Worm (Caenorhabditis elegans) whole organism, L3 larva: ENCODE results near the gene fkh-2.

Experiments used
- aly-2 ChIP-seq: fragments of 150-350 bp; optimal IDR thresholded peaks from 2 replicates; lab custom pipeline; 2014; ENCODE audit warnings: missing biosample characterization, missing genetic modification characterization
- ama-1 ChIP-seq: fragments of 150-350 bp; optimal IDR thresholded peaks from 2 replicates; lab custom pipeline; 2018
- ceh-28 ChIP-seq: fragments of 150-350 bp; optimal IDR thresholded peaks from 2 replicates; lab custom pipeline; 2014; ENCODE audit warnings: missing biosample characterization, missing genetic modification reagents, missing genetic modification characterization
- ceh-82 ChIP-seq: fragments of 150-350 bp; optimal IDR thresholded peaks from 2 replicates; lab custom pipeline; 2014; ENCODE audit warnings: missing biosample characterization, missing genetic modification characterization
- ceh-9 ChIP-seq: sonication (generic microtip); optimal IDR thresholded peaks from 2 replicates; lab custom pipeline; 2018; ENCODE audit warnings: missing biosample characterization, missing genetic modification characterization
- daf-12 ChIP-seq: fragments of 150-350 bp; optimal IDR thresholded peaks from 2 replicates; lab custom pipeline; 2014; ENCODE audit warnings: missing biosample characterization, missing genetic modification reagents, missing genetic modification characterization
- egl-27 ChIP-seq: sonication (generic microtip); optimal IDR thresholded peaks from 4 replicates; lab custom pipeline; 2017; ENCODE audit warnings: missing biosample characterization, missing genetic modification reagents, missing genetic modification characterization
- egl-5 ChIP-seq: fragments of 150-350 bp; optimal IDR thresholded peaks from 2 replicates; lab custom pipeline; 2017; ENCODE audit warnings: missing biosample characterization, missing genetic modification reagents, missing genetic modification characterization, inconsistent platforms
- elt-1 ChIP-seq: fragments of 150-350 bp; optimal IDR thresholded peaks from 2 replicates; lab custom pipeline; 2014; ENCODE audit warnings: missing biosample characterization, missing genetic modification characterization
- elt-3 ChIP-seq, 3 experiments: fragments of 150-350 bp in 1 of 3; sonication (generic microtip) in 2 of 3; optimal IDR thresholded peaks; 2 replicates in 2 of 3; 4 replicates in 1 of 3; lab custom pipeline; 2014 to 2017; ENCODE audit warnings: missing biosample characterization in 3 of 3, missing genetic modification characterization in 3 of 3
- fkh-10 ChIP-seq: sonication (generic microtip); optimal IDR thresholded peaks from 2 replicates; lab custom pipeline; 2017; ENCODE audit warnings: missing biosample characterization, missing genetic modification reagents, missing genetic modification characterization
- fos-1 ChIP-seq: fragments of 150-350 bp; optimal IDR thresholded peaks from 2 replicates; lab custom pipeline; 2014; ENCODE audit warnings: missing biosample characterization, missing genetic modification characterization
- hmg-11 ChIP-seq: sonication (generic microtip); optimal IDR thresholded peaks from 2 replicates; lab custom pipeline; 2016; ENCODE audit warnings: missing genetic modification characterization, missing compliant biosample characterization
- jun-1 ChIP-seq: fragments of 150-350 bp; optimal IDR thresholded peaks from 2 replicates; lab custom pipeline; 2014; ENCODE audit warnings: missing biosample characterization, missing genetic modification reagents, missing genetic modification characterization
- lin-15B ChIP-seq: fragments of 150-350 bp; optimal IDR thresholded peaks from 2 replicates; lab custom pipeline; 2014; ENCODE audit warnings: missing biosample characterization, missing genetic modification characterization
- lin-39 ChIP-seq: fragments of 150-350 bp; optimal IDR thresholded peaks from 2 replicates; lab custom pipeline; 2018; ENCODE audit warnings: missing biosample characterization, missing genetic modification reagents, missing genetic modification characterization
- lsy-12 ChIP-seq: sonication (generic microtip); optimal IDR thresholded peaks from 2 replicates; lab custom pipeline; 2016; ENCODE audit warnings: mild to moderate bottlenecking, missing genetic modification characterization, missing compliant biosample characterization
- mml-1 ChIP-seq: fragments of 150-350 bp; sonication (generic microtip); optimal IDR thresholded peaks from 3 replicates; lab custom pipeline; 2014; ENCODE audit warnings: missing biosample characterization, missing genetic modification characterization
- nfya-1 ChIP-seq: sonication (generic microtip); optimal IDR thresholded peaks from 2 replicates; lab custom pipeline; 2017; ENCODE audit warnings: missing genetic modification characterization, mild to moderate bottlenecking, missing compliant biosample characterization, antibody characterized with exemption, moderate library complexity; ENCODE audit not compliant: insufficient read depth
- nhr-11 ChIP-seq: fragments of 150-350 bp; optimal IDR thresholded peaks from 2 replicates; lab custom pipeline; 2014; ENCODE audit warnings: missing biosample characterization, missing genetic modification characterization
- nhr-12 ChIP-seq: fragments of 150-350 bp; optimal IDR thresholded peaks from 2 replicates; lab custom pipeline; 2014; ENCODE audit warnings: missing biosample characterization, missing genetic modification characterization
- nhr-23 ChIP-seq: fragments of 150-350 bp; optimal IDR thresholded peaks from 2 replicates; lab custom pipeline; 2014; ENCODE audit warnings: missing biosample characterization, missing genetic modification reagents, missing genetic modification characterization
- nhr-25 ChIP-seq: sonication (generic microtip); optimal IDR thresholded peaks from 2 replicates; lab custom pipeline; 2017; ENCODE audit warnings: missing biosample characterization, missing genetic modification characterization
- nhr-28 ChIP-seq: fragments of 150-350 bp; optimal IDR thresholded peaks from 2 replicates; lab custom pipeline; 2014; ENCODE audit warnings: missing biosample characterization, missing genetic modification characterization
- nhr-43 ChIP-seq: sonication (generic microtip); optimal IDR thresholded peaks from 2 replicates; lab custom pipeline; 2016; ENCODE audit warnings: mild to moderate bottlenecking, missing genetic modification characterization, missing compliant biosample characterization; ENCODE audit not compliant: poor library complexity, severe bottlenecking
- nhr-67 ChIP-seq: fragments of 150-350 bp; optimal IDR thresholded peaks from 2 replicates; lab custom pipeline; 2014; ENCODE audit warnings: missing biosample characterization, missing genetic modification characterization
- nhr-76 ChIP-seq: fragments of 150-350 bp; sonication (generic microtip); optimal IDR thresholded peaks from 5 replicates; lab custom pipeline; 2014; ENCODE audit warnings: missing biosample characterization, missing genetic modification characterization
- nhr-77 ChIP-seq: fragments of 150-350 bp; optimal IDR thresholded peaks from 2 replicates; lab custom pipeline; 2014; ENCODE audit warnings: missing biosample characterization, missing genetic modification characterization
- pha-4 ChIP-seq: fragments of 150-350 bp; optimal IDR thresholded peaks from 2 replicates; lab custom pipeline; 2014; ENCODE audit warnings: missing biosample characterization, missing genetic modification reagents, missing genetic modification characterization
- pqm-1 ChIP-seq: fragments of 150-350 bp; optimal IDR thresholded peaks from 2 replicates; lab custom pipeline; 2017; ENCODE audit warnings: missing biosample characterization, missing genetic modification characterization, inconsistent platforms
- sea-2 ChIP-seq: fragments of 150-350 bp; sonication (generic microtip); optimal IDR thresholded peaks from 4 replicates; lab custom pipeline; 2014; ENCODE audit warnings: missing biosample characterization, missing genetic modification reagents, missing genetic modification characterization
- snpc-4 ChIP-seq: fragments of 150-350 bp; optimal IDR thresholded peaks from 2 replicates; lab custom pipeline; 2014; ENCODE audit warnings: missing biosample characterization, missing genetic modification characterization
- tbx-2 ChIP-seq: sonication (generic microtip); optimal IDR thresholded peaks from 2 replicates; lab custom pipeline; 2016; ENCODE audit warnings: mild to moderate bottlenecking, missing genetic modification characterization, missing compliant biosample characterization
- unc-39 ChIP-seq: sonication (generic microtip); optimal IDR thresholded peaks from 4 replicates; lab custom pipeline; 2017; ENCODE audit warnings: missing biosample characterization, missing genetic modification characterization
- zag-1 ChIP-seq: fragments of 150-350 bp; optimal IDR thresholded peaks from 2 replicates; lab custom pipeline; 2014; ENCODE audit warnings: missing biosample characterization, missing genetic modification characterization

fkh-2 gene

ce11 chrX:3697623-3698022 lies 44.5 kb downstream of the fkh-2 start:
- no peak for TF ChIP-seq unc-39
- no peak for TF ChIP-seq egl-27
- TF ChIP-seq hmg-11, result peak; percentile 94
- TF ChIP-seq nhr-77 (tag; lab: Kevin White, UChicago), result no peak
- TF ChIP-seq nfya-1 (tag; lab: Kevin White, UChicago), result peak; percentile 38
- TF ChIP-seq lsy-12 (tag; lab: Kevin White, UChicago), result peak; percentile 62
- peak; percentile 57 for TF ChIP-seq nhr-43 (tag; lab: Kevin White, UChicago)
- no peak for TF ChIP-seq nhr-12
- TF ChIP-seq pha-4 (tag; lab: Kevin White, UChicago), result peak; percentile 60
- peak; percentile 51 for TF ChIP-seq ceh-82 (tag; lab: Kevin White, UChicago)
- TF ChIP-seq fos-1 (tag; lab: Kevin White, UChicago), result no peak
- TF ChIP-seq lin-15B (tag; lab: Kevin White, UChicago), result no peak
- TF ChIP-seq nhr-25 (tag; lab: Kevin White, UChicago), result no peak
- TF ChIP-seq lin-39 (tag; lab: Kevin White, UChicago), result peak; percentile 74
- TF ChIP-seq jun-1 (tag; lab: Kevin White, UChicago), result no peak
- TF ChIP-seq tbx-2 (tag; lab: Kevin White, UChicago), result peak; percentile 57
- TF ChIP-seq pqm-1, result peak; percentile 19
- TF ChIP-seq elt-1 (tag; lab: Kevin White, UChicago), result no peak
- peak; percentile 10 for TF ChIP-seq zag-1 (tag; lab: Kevin White, UChicago)
- TF ChIP-seq, all 47 proteins: peak for 10

ce11 chrX:3696603-3697002 lies 45.5 kb downstream of the fkh-2 start, which contains the start of gene C01C4.3:
Gene C01C4.3, plus strand, starts transcription at chrX:3696903.
- no peak for TF ChIP-seq nhr-76 (tag; lab: Kevin White, UChicago)
- no peak for TF ChIP-seq nhr-67
- no peak for TF ChIP-seq nhr-23 (tag; lab: Kevin White, UChicago)
- TF ChIP-seq nhr-11 (tag; lab: Kevin White, UChicago), result no peak
- TF ChIP-seq daf-12 (tag; lab: Kevin White, UChicago), result no peak
- TF ChIP-seq egl-5, result no peak
- TF ChIP-seq ceh-28 (tag; lab: Kevin White, UChicago), result no peak
- no peak for TF ChIP-seq mml-1 (tag; lab: Kevin White, UChicago)
- TF ChIP-seq fos-1 (tag; lab: Kevin White, UChicago), result no peak
- TF ChIP-seq elt-1 (tag; lab: Kevin White, UChicago), result no peak
- TF ChIP-seq ama-1 (lab: Kevin White, UChicago), result no peak
- TF ChIP-seq snpc-4, result no peak

DNA sequence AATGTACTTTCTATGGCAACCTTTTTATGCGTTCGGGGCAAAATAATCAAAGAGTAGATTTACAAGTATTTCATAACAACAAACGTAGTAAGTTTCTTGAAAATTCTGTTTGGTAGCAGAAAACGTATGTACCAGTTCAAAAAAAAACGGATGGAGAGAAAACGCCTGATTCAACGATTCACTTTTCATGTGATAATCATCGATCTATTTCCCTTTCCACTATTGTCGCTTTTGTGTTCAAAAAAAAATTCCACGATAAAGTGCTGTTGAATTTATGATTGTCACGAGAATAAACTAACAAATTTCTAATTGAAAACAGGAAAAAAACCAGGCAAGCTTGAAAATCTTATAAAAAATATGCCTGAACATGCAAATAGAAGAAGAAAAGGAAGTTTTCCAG lies 46.3 kb downstream of the fkh-2 start:
- TF ChIP-seq hmg-11 (peak; percentile 13), ceh-9 (tag; lab: Kevin White, UChicago) (no peak)

DNA sequence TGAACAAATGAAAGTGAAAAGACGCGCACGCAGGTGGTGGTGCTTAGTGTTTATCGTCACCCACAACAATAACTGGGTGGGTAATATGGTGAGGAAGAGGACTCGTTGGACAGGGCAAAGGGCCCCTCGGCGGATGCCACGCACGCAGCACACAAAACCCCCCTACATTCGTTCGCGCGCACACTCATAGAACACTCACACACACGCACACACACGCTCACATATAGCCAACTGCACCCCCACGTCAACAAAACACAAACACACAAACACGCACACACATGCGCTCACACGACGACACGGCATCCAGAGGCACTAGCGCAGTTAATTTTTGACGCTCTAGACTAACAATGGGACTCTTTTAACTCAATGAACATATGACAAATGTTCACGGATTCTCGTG lies 48.0 kb downstream of the fkh-2 start:
- no peak for TF ChIP-seq nhr-23 (tag; lab: Kevin White, UChicago)
- TF ChIP-seq lin-39 (tag; lab: Kevin White, UChicago), result peak; percentile 85
- TF ChIP-seq egl-5, result peak; percentile 75
- peak; percentile 74 for TF ChIP-seq hmg-11
- no peak for TF ChIP-seq ama-1 (lab: Kevin White, UChicago)
- peak; percentile 16 for TF ChIP-seq egl-27
- TF ChIP-seq lsy-12 (tag; lab: Kevin White, UChicago), result peak; percentile 40
- peak; percentile 76 for TF ChIP-seq nfya-1 (tag; lab: Kevin White, UChicago)
- TF ChIP-seq nhr-12, result no peak
- TF ChIP-seq, all 47 proteins: peak for 6

DNA sequence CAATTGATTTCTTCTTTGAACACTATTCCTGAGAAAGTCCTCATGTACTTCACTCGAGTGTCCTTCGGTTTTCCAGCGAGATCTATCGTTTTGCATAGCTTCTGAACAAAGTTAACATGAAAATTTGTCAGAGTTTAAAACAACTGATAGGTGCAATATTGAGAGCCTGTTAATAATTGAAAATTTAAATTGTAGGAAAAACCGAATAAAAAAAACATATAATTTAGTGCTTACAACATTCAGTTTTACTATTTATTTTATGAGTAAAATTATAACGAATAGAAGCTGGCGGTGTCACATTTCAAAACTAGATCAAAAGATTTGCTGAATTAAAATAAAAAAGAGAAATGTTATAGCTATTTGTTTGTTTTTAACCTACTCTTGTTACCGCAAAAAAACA lies 49.0 kb downstream of the fkh-2 start, which contains the start of gene C02F12.8:
TSS of gene C02F12.8 (minus strand) at position 101 of the 400 bp plus-strand sequence.
- TF ChIP-seq pqm-1, result no peak
- TF ChIP-seq ama-1 (lab: Kevin White, UChicago), result no peak
- no peak for TF ChIP-seq nhr-28 (tag; lab: Kevin White, UChicago)
- no peak for TF ChIP-seq lin-39 (tag; lab: Kevin White, UChicago)
- no peak for TF ChIP-seq aly-2 (tag; lab: Kevin White, UChicago)
- no peak for TF ChIP-seq sea-2
- no peak for TF ChIP-seq fkh-10 (GFP tag; lab: Kevin White, UChicago)
- no peak for TF ChIP-seq elt-3 (tag; optimal IDR thresholded peaks at IDR 0.05; lab: Kevin White, UChicago)
